Worm (Caenorhabditis elegans) whole organism, early embryonic: Measurements from ENCODE around the gene F47B8.10.

ENCODE experiments used
- B0310.2 ChIP-seq: sonication (generic microtip); optimal IDR thresholded peaks from 2 replicates; lab custom pipeline; 2016; ENCODE audit warnings: mild to moderate bottlenecking, missing genetic modification characterization, missing compliant biosample characterization
- F13C5.2 ChIP-seq: sonication (generic microtip); optimal IDR thresholded peaks from 2 replicates; lab custom pipeline; 2017; ENCODE audit warnings: mild to moderate bottlenecking, missing genetic modification characterization, inconsistent platforms, missing compliant biosample characterization
- aly-1 ChIP-seq: sonication (generic microtip); optimal IDR thresholded peaks from 2 replicates; lab custom pipeline; 2016; ENCODE audit warnings: missing genetic modification characterization, missing compliant biosample characterization
- ama-1 ChIP-seq: fragments of 150-350 bp; optimal IDR thresholded peaks from 2 replicates; lab custom pipeline; 2014
- ceh-13 ChIP-seq: fragments of 200-800 bp; sonication (Bioruptor generic); optimal IDR thresholded peaks from 2 replicates; lab custom pipeline; 2018; ENCODE audit warnings: mild to moderate bottlenecking, missing genetic modification characterization, missing compliant biosample characterization
- ceh-36 ChIP-seq: sonication (generic microtip); optimal IDR thresholded peaks from 2 replicates; lab custom pipeline; 2016; ENCODE audit warnings: missing genetic modification characterization, inconsistent platforms, missing compliant biosample characterization
- ets-7 ChIP-seq: sonication (generic microtip); optimal IDR thresholded peaks from 2 replicates; lab custom pipeline; 2016; ENCODE audit warnings: missing genotype, missing genetic modification characterization, missing compliant biosample characterization
- flt-1 ChIP-seq: fragments of 200-800 bp; sonication (Bioruptor generic); IDR thresholded peaks from 2 replicates; pipeline ENCODE4 v1.3.6; 2022; ENCODE audit warnings: missing genetic modification characterization, missing compliant biosample characterization
- hmbx-1 ChIP-seq: sonication (generic microtip); optimal IDR thresholded peaks from 2 replicates; lab custom pipeline; 2016; ENCODE audit warnings: mild to moderate bottlenecking, missing genetic modification characterization, missing compliant biosample characterization
- hmg-4 ChIP-seq: fragments of 200-800 bp; sonication (Bioruptor generic); optimal IDR thresholded peaks from 2 replicates; lab custom pipeline; 2018; ENCODE audit warnings: mild to moderate bottlenecking, missing genetic modification characterization, missing compliant biosample characterization
- hnd-1 ChIP-seq: sonication (generic microtip); optimal IDR thresholded peaks from 2 replicates; lab custom pipeline; 2016; ENCODE audit warnings: missing genetic modification characterization, missing compliant biosample characterization
- pes-1 ChIP-seq: fragments of 200-800 bp; sonication (Bioruptor generic); IDR thresholded peaks from 2 replicates; pipeline ENCODE4 v1.3.6; 2022; ENCODE audit warnings: missing genetic modification reagents, missing genetic modification characterization, missing compliant biosample characterization
- scrt-1 ChIP-seq: fragments of 200-800 bp; sonication (Bioruptor generic); IDR thresholded peaks from 2 replicates; pipeline ENCODE4 v1.3.6; 2022; ENCODE audit warnings: missing genetic modification characterization, missing compliant biosample characterization
- sea-1 ChIP-seq: fragments of 200-800 bp; sonication (Bioruptor generic); conservative IDR thresholded peaks from 2 replicates; pipeline ENCODE4 v1.3.6; 2022; ENCODE audit warnings: missing genetic modification characterization, missing compliant biosample characterization
- tbx-11 ChIP-seq: fragments of 200-800 bp; sonication (Bioruptor generic); IDR thresholded peaks from 2 replicates; pipeline ENCODE4 v1.3.6; 2022; ENCODE audit warnings: missing genetic modification characterization, missing compliant biosample characterization
- tbx-37 ChIP-seq: fragments of 200-800 bp; sonication (Bioruptor generic); conservative IDR thresholded peaks from 2 replicates; pipeline ENCODE4 v1.3.6; 2022; ENCODE audit warnings: missing genetic modification reagents, missing genetic modification characterization, missing compliant biosample characterization
- tra-4 ChIP-seq: sonication (generic microtip); optimal IDR thresholded peaks from 2 replicates; lab custom pipeline; 2017; ENCODE audit warnings: missing genetic modification characterization, missing compliant biosample characterization

The F47B8.10 gene

ce11 chrV:14319101-14319781, 22.5 kb upstream of the F47B8.10 start, which contains the start of gene F47B8.13:
Gene F47B8.13, minus strand, starts transcription at chrV:14319731.
- TF ChIP-seq B0310.2 (tag; lab: Kevin White, UChicago), result no peak
- TF ChIP-seq scrt-1 (GFP tag; lab: Robert Waterston, UW), result no peak
- TF ChIP-seq tra-4 (tag; lab: Kevin White, UChicago), result no peak
- TF ChIP-seq tbx-11 (GFP tag; lab: Robert Waterston, UW), result no peak
- no peak for TF ChIP-seq ceh-13 (GFP tag; lab: Kevin White, UChicago)
- TF ChIP-seq flt-1, result no peak
- TF ChIP-seq aly-1 (tag; lab: Kevin White, UChicago), result peak; percentile 55

ce11 chrV:14320246-14320645, 21.5 kb upstream of the F47B8.10 start, which contains the start of gene F47B8.14:
Gene F47B8.14, plus strand, starts transcription at chrV:14320546.
- TF ChIP-seq F13C5.2 (tag; lab: Kevin White, UChicago) (no peak), pes-1 (GFP tag; lab: Robert Waterston, UW) (no peak), scrt-1 (GFP tag; lab: Robert Waterston, UW) (no peak), tbx-11 (GFP tag; lab: Robert Waterston, UW) (no peak), ceh-36 (tag; lab: Kevin White, UChicago) (no peak), sea-1 (GFP tag; lab: Robert Waterston, UW) (no peak)

ce11 chrV:14320730-14321319, 20.9 kb upstream of the F47B8.10 start:
- TF ChIP-seq sea-1 (GFP tag; lab: Robert Waterston, UW), result 0 out of 2 replicates have a peak, but pooled peaks have one; percentile 21
- no peak for TF ChIP-seq aly-1 (tag; lab: Kevin White, UChicago)
- TF ChIP-seq flt-1, result no peak
- TF ChIP-seq F13C5.2 (tag; lab: Kevin White, UChicago), result no peak

ce11 chrV:14322743-14323142, 19.0 kb upstream of the F47B8.10 start, which contains the start of gene F47B8.3:
Gene F47B8.3, minus strand, starts transcription at chrV:14323003.
- TF ChIP-seq flt-1, result no peak
- TF ChIP-seq ceh-13 (GFP tag; lab: Kevin White, UChicago), result no peak
- no peak for TF ChIP-seq B0310.2 (tag; lab: Kevin White, UChicago)
- TF ChIP-seq ets-7 (tag; lab: Kevin White, UChicago), result no peak

- no peak for TF ChIP-seq ceh-36 (tag; lab: Kevin White, UChicago)
- TF ChIP-seq aly-1 (tag; lab: Kevin White, UChicago), result peak; percentile 26
Measured at ce11 chrV:14324502-14325467, 17.0 kb upstream of the F47B8.10 start, which contains the start of the genes F47B8.4 and F47B8.18. Gene F47B8.4, minus strand, starts transcription at chrV:14324673. Gene F47B8.18, minus strand, starts transcription at chrV:14325464.

DNA sequence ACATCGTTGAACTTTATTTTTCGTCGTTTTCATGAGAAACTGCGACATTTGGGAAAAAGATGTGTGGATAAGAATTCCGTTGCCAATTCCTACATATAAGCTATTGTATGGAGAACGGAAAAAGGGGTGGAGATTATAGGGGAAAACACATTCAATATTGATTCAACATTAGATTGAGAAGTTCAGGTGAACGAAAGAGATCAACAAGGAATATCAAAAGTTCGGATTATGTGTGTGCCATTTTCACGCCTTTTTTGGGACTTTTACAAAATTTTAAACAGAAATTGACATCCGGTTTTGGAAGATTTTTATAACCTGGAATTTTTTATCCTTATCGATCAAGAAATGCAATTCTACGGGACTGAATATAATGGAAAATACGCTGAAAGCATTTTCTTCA, 14.0 kb upstream of the F47B8.10 start, which contains the start of gene F47B8.5:
TSS of gene F47B8.5 (minus strand) at position 101 of the 400 bp plus-strand sequence.
- TF ChIP-seq F13C5.2 (tag; lab: Kevin White, UChicago) (no peak), pes-1 (GFP tag; lab: Robert Waterston, UW) (no peak), scrt-1 (GFP tag; lab: Robert Waterston, UW) (no peak), ceh-36 (tag; lab: Kevin White, UChicago) (no peak), aly-1 (tag; lab: Kevin White, UChicago) (no peak)

DNA sequence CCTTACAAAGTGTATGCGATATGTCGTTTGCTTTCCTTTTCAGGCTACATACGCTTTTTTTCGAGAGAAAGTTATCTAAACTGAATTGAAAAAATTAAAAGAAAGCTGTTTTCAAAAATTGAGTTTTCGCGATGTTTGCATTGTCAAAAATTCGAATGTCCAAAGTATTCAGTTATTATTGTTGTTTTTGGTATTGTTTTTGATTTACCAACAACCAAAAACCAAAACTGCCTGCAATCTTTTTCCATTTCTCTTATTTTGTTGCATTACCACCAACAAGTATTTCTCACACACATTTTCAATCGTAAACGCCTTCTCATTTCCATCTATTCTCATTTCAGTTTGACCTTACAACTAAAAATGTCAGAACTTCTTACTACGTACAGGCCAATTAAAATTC, 13.0 kb upstream of the F47B8.10 start, which contains the start of gene pepm-1:
TSS of gene pepm-1 (plus strand) at position 301 of the 400 bp plus-strand sequence.
- no peak for TF ChIP-seq tbx-37
- TF ChIP-seq tbx-11 (GFP tag; lab: Robert Waterston, UW), result no peak
- no peak for TF ChIP-seq sea-1 (GFP tag; lab: Robert Waterston, UW)
- no peak for TF ChIP-seq hmbx-1
- TF ChIP-seq ceh-13 (GFP tag; lab: Kevin White, UChicago), result no peak
- TF ChIP-seq hnd-1, result no peak
- TF ChIP-seq flt-1, result no peak

DNA sequence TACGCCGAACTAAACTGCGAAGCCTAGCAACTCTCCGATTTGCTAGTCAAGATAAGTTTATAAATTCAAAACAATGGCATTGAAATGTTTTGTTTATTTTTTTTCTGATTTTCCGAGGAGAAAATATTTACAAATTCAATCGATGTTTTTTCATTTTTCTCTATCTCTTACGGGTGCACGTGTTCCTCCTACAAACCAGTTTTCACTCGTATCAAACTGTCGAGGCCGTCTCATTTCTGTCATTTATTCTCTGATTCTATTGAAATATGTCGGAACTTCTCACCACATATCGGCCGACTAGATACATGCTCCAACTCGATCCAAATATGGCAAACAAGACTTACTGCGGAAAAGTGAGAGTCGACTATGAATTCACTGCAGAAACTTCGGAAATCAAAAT, 10.3 kb upstream of the F47B8.10 start, which contains the start of gene F47B8.8:
TSS of gene F47B8.8 (plus strand) at position 257 of the 400 bp plus-strand sequence.
- no peak for TF ChIP-seq ceh-36 (tag; lab: Kevin White, UChicago)
- TF ChIP-seq pes-1 (GFP tag; lab: Robert Waterston, UW), result no peak
- TF ChIP-seq aly-1 (tag; lab: Kevin White, UChicago), result no peak
- no peak for TF ChIP-seq sea-1 (GFP tag; lab: Robert Waterston, UW)
- no peak for TF ChIP-seq hmg-4 (GFP tag; lab: Kevin White, UChicago)
- TF ChIP-seq tbx-11 (GFP tag; lab: Robert Waterston, UW), result no peak
- no peak for TF ChIP-seq scrt-1 (GFP tag; lab: Robert Waterston, UW)
- no peak for TF ChIP-seq B0310.2 (tag; lab: Kevin White, UChicago)
- no peak for TF ChIP-seq F13C5.2 (tag; lab: Kevin White, UChicago)
- no peak for TF ChIP-seq tra-4 (tag; lab: Kevin White, UChicago)
- no peak for TF ChIP-seq ceh-13 (GFP tag; lab: Kevin White, UChicago)
- TF ChIP-seq tbx-37, result no peak
- TF ChIP-seq ets-7 (tag; lab: Kevin White, UChicago), result no peak
- TF ChIP-seq hnd-1, result no peak
- TF ChIP-seq ama-1 (lab: Kevin White, UChicago), result no peak
- no peak for TF ChIP-seq hmbx-1
- no peak for TF ChIP-seq flt-1
